Fruit fly (Drosophila melanogaster) whole organism, embryonic: ENCODE measurements around the gene CG42591.

Experiments
- Asciz ChIP-seq: fragments of 200-800 bp; sonication (Bioruptor generic); optimal IDR thresholded peaks from 2 replicates; lab custom pipeline; 2017; ENCODE audit warnings: missing biosample characterization, mild to moderate bottlenecking, missing genetic modification characterization, missing genetic modification reagents
- Bdp1 ChIP-seq: fragments of 200-800 bp; sonication (Bioruptor generic); optimal IDR thresholded peaks from 3 replicates; lab custom pipeline; 2016; ENCODE audit warnings: missing biosample characterization, missing genetic modification characterization
- CG10543 ChIP-seq: fragments of 200-800 bp; sonication (Bioruptor generic); optimal IDR thresholded peaks from 3 replicates; lab custom pipeline; 2017; ENCODE audit warnings: missing biosample characterization, mild to moderate bottlenecking, missing genetic modification characterization, moderate library complexity
- CG11456 ChIP-seq: fragments of 200-800 bp; sonication (Bioruptor generic); IDR thresholded peaks from 3 replicates; pipeline ENCODE4 v1.3.6; 2022; ENCODE audit warnings: missing biosample characterization, missing genetic modification characterization
- CG11695 ChIP-seq: fragments of 200-800 bp; sonication (Bioruptor generic); IDR thresholded peaks from 3 replicates; pipeline ENCODE4 v1.3.6; 2022; ENCODE audit warnings: missing biosample characterization, missing genetic modification characterization
- CG11723 ChIP-seq: fragments of 200-800 bp; sonication (Bioruptor generic); optimal IDR thresholded peaks from 2 replicates; lab custom pipeline; 2017; ENCODE audit warnings: missing biosample characterization, mild to moderate bottlenecking, missing genetic modification characterization
- CG13287 ChIP-seq: fragments of 200-800 bp; sonication (Bioruptor generic); IDR thresholded peaks from 2 replicates; pipeline ENCODE4 v1.3.6; 2022; ENCODE audit warnings: missing biosample characterization, missing genetic modification characterization; ENCODE audit not compliant: partially characterized antibody
- CG13296 ChIP-seq: fragments of 200-800 bp; sonication (Bioruptor generic); optimal IDR thresholded peaks from 3 replicates; lab custom pipeline; 2018; ENCODE audit warnings: missing biosample characterization, mild to moderate bottlenecking, missing genetic modification characterization
- CG13624 ChIP-seq: fragments of 200-800 bp; sonication (Bioruptor generic); optimal IDR thresholded peaks from 2 replicates; lab custom pipeline; 2016; ENCODE audit warnings: missing biosample characterization, missing genetic modification characterization
- CG15073 ChIP-seq: fragments of 200-800 bp; sonication (Bioruptor generic); optimal IDR thresholded peaks from 2 replicates; lab custom pipeline; 2016; ENCODE audit warnings: missing biosample characterization, missing genetic modification characterization
- CG17568 ChIP-seq: fragments of 200-800 bp; sonication (Bioruptor generic); optimal IDR thresholded peaks from 2 replicates; lab custom pipeline; 2018; ENCODE audit warnings: missing biosample characterization, mild to moderate bottlenecking, missing genetic modification characterization, moderate library complexity
- CG34224 ChIP-seq: fragments of 200-800 bp; sonication (Bioruptor generic); IDR thresholded peaks from 3 replicates; pipeline ENCODE4 v1.3.6; 2022; ENCODE audit warnings: missing biosample characterization, missing genetic modification characterization; ENCODE audit not compliant: partially characterized antibody
- CG4282 ChIP-seq: fragments of 200-800 bp; sonication (Bioruptor generic); optimal IDR thresholded peaks from 2 replicates; lab custom pipeline; 2016; ENCODE audit warnings: missing biosample characterization, missing genetic modification characterization
- CG6254 ChIP-seq: fragments of 200-800 bp; sonication (Bioruptor generic); optimal IDR thresholded peaks from 3 replicates; lab custom pipeline; 2017; ENCODE audit warnings: mild to moderate bottlenecking, missing biosample characterization, missing genetic modification reagents, missing genetic modification characterization
- CG6765 ChIP-seq: fragments of 200-800 bp; sonication (Bioruptor generic); optimal IDR thresholded peaks from 3 replicates; lab custom pipeline; 2017; ENCODE audit warnings: missing biosample characterization, mild to moderate bottlenecking, missing genetic modification characterization
- CG7987 ChIP-seq: fragments of 200-800 bp; sonication (Bioruptor generic); optimal IDR thresholded peaks from 2 replicates; lab custom pipeline; 2018; ENCODE audit warnings: missing biosample characterization, mild to moderate bottlenecking, missing genetic modification characterization, moderate library complexity
- CG8290 ChIP-seq, 3 experiments: fragments of 200-800 bp; sonication (Bioruptor generic); optimal IDR thresholded peaks; 2 replicates each; lab custom pipeline; 2016 to 2019; ENCODE audit warnings: missing biosample characterization in 3 of 3, missing genetic modification characterization in 3 of 3, mild to moderate bottlenecking in 2 of 3, moderate library complexity in 1 of 3
- CG8478 ChIP-seq: fragments of >200 bp; optimal IDR thresholded peaks from 2 replicates; lab custom pipeline; 2018
- CG8944 ChIP-seq: fragments of 200-800 bp; sonication (Bioruptor generic); optimal IDR thresholded peaks from 3 replicates; lab custom pipeline; 2016; ENCODE audit warnings: missing biosample characterization, missing genetic modification characterization
- D ChIP-seq, 2 experiments: fragments of 200-800 bp in 1 of 2; fragments of >200 bp in 1 of 2; sonication (Bioruptor generic) in 1 of 2; optimal IDR thresholded peaks; 2 replicates in 1 of 2; 3 replicates in 1 of 2; lab custom pipeline; 2017; ENCODE audit warnings: mild to moderate bottlenecking in 1 of 2, missing biosample characterization in 1 of 2, missing genetic modification characterization in 1 of 2, missing genetic modification reagents in 1 of 2
- Dad ChIP-seq: fragments of 200-800 bp; sonication (Bioruptor generic); optimal IDR thresholded peaks from 3 replicates; lab custom pipeline; 2016; ENCODE audit warnings: missing biosample characterization, missing genetic modification characterization
- Ets97D ChIP-seq: fragments of 200-800 bp; sonication (Bioruptor generic); optimal IDR thresholded peaks from 3 replicates; lab custom pipeline; 2016; ENCODE audit warnings: missing biosample characterization, missing genetic modification characterization
- H15 ChIP-seq: fragments of 200-800 bp; sonication (Bioruptor generic); IDR thresholded peaks from 3 replicates; pipeline ENCODE4 v1.3.6; 2022; ENCODE audit warnings: missing biosample characterization, missing genetic modification characterization
- HHEX ChIP-seq: fragments of 200-800 bp; sonication (Bioruptor generic); optimal IDR thresholded peaks from 3 replicates; lab custom pipeline; 2017; ENCODE audit warnings: missing biosample characterization, mild to moderate bottlenecking, missing genetic modification characterization, missing genetic modification reagents
- HmgD ChIP-seq: fragments of 200-800 bp; sonication (Bioruptor generic); optimal IDR thresholded peaks from 3 replicates; lab custom pipeline; 2016; ENCODE audit warnings: missing biosample characterization, missing genetic modification characterization
- HmgZ ChIP-seq: fragments of 200-800 bp; sonication (Bioruptor generic); optimal IDR thresholded peaks from 2 replicates; lab custom pipeline; 2018; ENCODE audit warnings: missing biosample characterization, mild to moderate bottlenecking, missing genetic modification characterization
- Mad ChIP-seq: fragments of 200-800 bp; sonication (Bioruptor generic); optimal IDR thresholded peaks from 2 replicates; lab custom pipeline; 2016; ENCODE audit warnings: missing biosample characterization, missing genetic modification characterization
- Oaz ChIP-seq: fragments of 200-800 bp; sonication (Bioruptor generic); IDR thresholded peaks from 2 replicates; pipeline ENCODE4 v1.3.6; 2022; ENCODE audit warnings: missing biosample characterization, missing genetic modification characterization
- Ptx1 ChIP-seq: fragments of 200-800 bp; sonication (Bioruptor generic); IDR thresholded peaks from 2 replicates; pipeline ENCODE4 v1.3.6; 2022; ENCODE audit warnings: missing biosample characterization, missing genetic modification characterization
- Trl ChIP-seq, 3 experiments: fragments of >200 bp in 2 of 3; fragments of 200-800 bp in 1 of 3; sonication (Bioruptor generic) in 1 of 3; optimal IDR thresholded peaks; 2 replicates in 1 of 3; 3 replicates in 2 of 3; lab custom pipeline; 2016 to 2017; ENCODE audit warnings: missing biosample characterization in 1 of 3, missing genetic modification characterization in 1 of 3
- YL-1 ChIP-seq: fragments of 200-800 bp; sonication (Bioruptor generic); optimal IDR thresholded peaks from 3 replicates; lab custom pipeline; 2017; ENCODE audit warnings: missing biosample characterization, mild to moderate bottlenecking, missing genetic modification characterization
- br ChIP-seq: fragments of >200 bp; optimal IDR thresholded peaks from 2 replicates; lab custom pipeline; 2017
- bsh ChIP-seq, 2 experiments: fragments of 200-800 bp; sonication (Bioruptor generic); optimal IDR thresholded peaks; 2 replicates each; lab custom pipeline; 2017 to 2018; ENCODE audit warnings: mild to moderate bottlenecking in 2 of 2, missing biosample characterization in 2 of 2, missing genetic modification characterization in 2 of 2, moderate library complexity in 1 of 2
- btn ChIP-seq: fragments of 200-800 bp; sonication (Bioruptor generic); optimal IDR thresholded peaks from 2 replicates; lab custom pipeline; 2016; ENCODE audit warnings: missing biosample characterization, missing genetic modification characterization
- caup ChIP-seq: fragments of 200-800 bp; sonication (Bioruptor generic); optimal IDR thresholded peaks from 3 replicates; lab custom pipeline; 2017; ENCODE audit warnings: missing biosample characterization, mild to moderate bottlenecking, missing genetic modification characterization, moderate library complexity; ENCODE audit not compliant: severe bottlenecking
- crp ChIP-seq, 2 experiments: fragments of 200-800 bp; sonication (Bioruptor generic); optimal IDR thresholded peaks; 2 replicates in 1 of 2; 3 replicates in 1 of 2; lab custom pipeline; 2017; ENCODE audit warnings: missing biosample characterization in 2 of 2, missing genetic modification characterization in 2 of 2, mild to moderate bottlenecking in 1 of 2, moderate library complexity in 1 of 2
- dmrt11E ChIP-seq: fragments of 200-800 bp; sonication (Bioruptor generic); optimal IDR thresholded peaks from 3 replicates; lab custom pipeline; 2018; ENCODE audit warnings: missing biosample characterization, mild to moderate bottlenecking, missing genetic modification characterization, moderate library complexity
- dpn ChIP-seq, 2 experiments: fragments of 200-800 bp; sonication (Bioruptor generic); optimal IDR thresholded peaks; 3 replicates each; lab custom pipeline; 2016; ENCODE audit warnings: missing biosample characterization in 2 of 2, missing genetic modification characterization in 2 of 2
- ems ChIP-seq: fragments of 200-800 bp; sonication (Bioruptor generic); optimal IDR thresholded peaks from 3 replicates; lab custom pipeline; 2016; ENCODE audit warnings: missing biosample characterization, missing genetic modification characterization
- gcm2 ChIP-seq: fragments of 200-800 bp; sonication (Bioruptor generic); optimal IDR thresholded peaks from 2 replicates; lab custom pipeline; 2016; ENCODE audit warnings: missing biosample characterization, missing genetic modification characterization
- kah ChIP-seq: fragments of 200-800 bp; sonication (Bioruptor generic); optimal IDR thresholded peaks from 2 replicates; lab custom pipeline; 2018; ENCODE audit warnings: missing biosample characterization, mild to moderate bottlenecking, missing genetic modification characterization
- kni ChIP-seq: fragments of 200-800 bp; sonication (Bioruptor generic); optimal IDR thresholded peaks from 3 replicates; lab custom pipeline; 2017; ENCODE audit warnings: mild to moderate bottlenecking, missing biosample characterization, missing genetic modification reagents, missing genetic modification characterization
- odd ChIP-seq: fragments of 200-800 bp; sonication (Bioruptor generic); optimal IDR thresholded peaks from 2 replicates; lab custom pipeline; 2017; ENCODE audit warnings: missing biosample characterization, mild to moderate bottlenecking, missing genetic modification characterization
- sna ChIP-seq: fragments of 200-800 bp; sonication (Bioruptor generic); IDR thresholded peaks from 2 replicates; pipeline ENCODE4 v1.3.6; 2022; ENCODE audit warnings: missing biosample characterization, missing genetic modification characterization; ENCODE audit not compliant: partially characterized antibody
- tap ChIP-seq: fragments of 200-800 bp; optimal IDR thresholded peaks from 3 replicates; lab custom pipeline; 2019; ENCODE audit warnings: missing biosample characterization, mild to moderate bottlenecking, missing genetic modification characterization, moderate library complexity
- tin ChIP-seq: fragments of 200-800 bp; sonication (Bioruptor generic); optimal IDR thresholded peaks from 3 replicates; lab custom pipeline; 2016; ENCODE audit warnings: missing biosample characterization, missing genetic modification characterization
- tll ChIP-seq, 2 experiments: fragments of 200-800 bp in 1 of 2; fragments of >200 bp in 1 of 2; sonication (Bioruptor generic) in 1 of 2; optimal IDR thresholded peaks; 2 replicates each; lab custom pipeline; 2017 to 2019; ENCODE audit warnings: missing biosample characterization in 2 of 2, missing genetic modification characterization in 2 of 2, mild to moderate bottlenecking in 1 of 2, moderate library complexity in 1 of 2
- zfh2 ChIP-seq: fragments of 200-800 bp; sonication (Bioruptor generic); optimal IDR thresholded peaks from 2 replicates; lab custom pipeline; 2016; ENCODE audit warnings: missing biosample characterization, missing genetic modification characterization

The CG42591 gene

dm6 chr3L:8091650-8092068 is 21.9 kb upstream of the CG42591 start, which contains the start of gene CG7565 (continued):
- TF ChIP-seq Oaz: no peak
- peak; percentile 62 for TF ChIP-seq CG13624 (GFP tag; lab: Kevin White, UChicago)
- peak; percentile 21 for TF ChIP-seq CG4282 (GFP tag; lab: Kevin White, UChicago)
- no peak for TF ChIP-seq Bdp1 (GFP tag; lab: Kevin White, UChicago)
- TF ChIP-seq CG11695 (GFP tag; lab: Robert Waterston, UW): 0 out of 3 replicates have a peak, but pooled peaks have one; percentile 13
- peak; percentile 69 for TF ChIP-seq zfh2
- peak; percentile 59; the same call in 2 of the 3 replicates for TF ChIP-seq CG11456 (GFP tag; lab: Robert Waterston, UW)
- TF ChIP-seq Mad (GFP tag; lab: Kevin White, UChicago): no peak
- peak; percentile 19 for TF ChIP-seq Asciz (GFP tag; lab: Kevin White, UChicago)
- TF ChIP-seq CG8290 (GFP tag; optimal IDR thresholded peaks at IDR 0.05; lab: Kevin White, UChicago): peak; percentile 36
- TF ChIP-seq CG8290 (tag; optimal IDR thresholded peaks at IDR 0.05; lab: Kevin White, UChicago): peak in 1 of 2 experiments; percentile 86
- TF ChIP-seq HmgD (GFP tag; lab: Kevin White, UChicago): peak; percentile 28
- peak in 1 of 2 experiments; percentile 20 for TF ChIP-seq bsh (GFP tag; optimal IDR thresholded peaks at IDR 0.05; lab: Kevin White, UChicago)
- peak; percentile 38 for TF ChIP-seq tin (GFP tag; lab: Kevin White, UChicago)
- no peak for TF ChIP-seq CG8944 (GFP tag; lab: Kevin White, UChicago)
- peak; percentile 49; the same call in 1 of the 3 replicates for TF ChIP-seq H15 (GFP tag; lab: Robert Waterston, UW)
- TF ChIP-seq btn (GFP tag; lab: Kevin White, UChicago): no peak
- TF ChIP-seq Dad (GFP tag; lab: Kevin White, UChicago): peak; percentile 26
- TF ChIP-seq Ets97D (GFP tag; lab: Kevin White, UChicago): peak; percentile 81
- TF ChIP-seq ems: no peak
- TF ChIP-seq D (optimal IDR thresholded peaks at IDR 0.05; lab: Kevin White, UChicago): no peak
- TF ChIP-seq D (GFP tag; optimal IDR thresholded peaks at IDR 0.05; lab: Kevin White, UChicago): no peak
- TF ChIP-seq kni (GFP tag; lab: Kevin White, UChicago): peak; percentile 42
- TF ChIP-seq tll (GFP tag; optimal IDR thresholded peaks at IDR 0.05; lab: Kevin White, UChicago): peak in 1 of 2 experiments; percentile 17
- TF ChIP-seq CG17568: peak; percentile 32
- peak; percentile 67 for TF ChIP-seq CG6765 (GFP tag; lab: Kevin White, UChicago)
- peak; percentile 3 for TF ChIP-seq tap (tag; lab: Kevin White, UChicago)
- no peak for TF ChIP-seq CG6254 (GFP tag; lab: Kevin White, UChicago)
- TF ChIP-seq odd (GFP tag; lab: Kevin White, UChicago): peak; percentile 52
- TF ChIP-seq CG34224 (GFP tag; lab: Robert Waterston, UW): peak; percentile 70; the same call in 2 of the 3 replicates
- peak; percentile 75 for TF ChIP-seq YL-1 (GFP tag; lab: Kevin White, UChicago)
- TF ChIP-seq CG8478 (lab: Kevin White, UChicago): no peak
- TF ChIP-seq HmgZ: peak; percentile 70
- TF ChIP-seq CG13287 (GFP tag; lab: Robert Waterston, UW): peak; percentile 69
- peak; percentile 63 for TF ChIP-seq CG7987 (GFP tag; lab: Kevin White, UChicago)
- no peak for TF ChIP-seq gcm2
- TF ChIP-seq CG15073 (GFP tag; lab: Kevin White, UChicago): no peak
- no peak for TF ChIP-seq br
- TF ChIP-seq sna (GFP tag; lab: Robert Waterston, UW): peak; percentile 71; the same call in 1 of the 2 replicates
- TF ChIP-seq Ptx1 (GFP tag; lab: Robert Waterston, UW): no peak
- TF ChIP-seq CG13296: peak; percentile 56
- TF ChIP-seq dmrt11E (tag; lab: Kevin White, UChicago): no peak
- TF ChIP-seq CG11723 (GFP tag; lab: Kevin White, UChicago): peak; percentile 5
- TF ChIP-seq HHEX (GFP tag; lab: Kevin White, UChicago): peak; percentile 4
- TF ChIP-seq kah (GFP tag; lab: Kevin White, UChicago): peak; percentile 9
- TF ChIP-seq dpn (GFP tag; optimal IDR thresholded peaks at IDR 0.05; lab: Kevin White, UChicago): peak; percentile 17 to 64
- TF ChIP-seq CG10543 (GFP tag; lab: Kevin White, UChicago): peak; percentile 32
- peak; percentile 67 to 71 for TF ChIP-seq Trl (optimal IDR thresholded peaks at IDR 0.05; lab: Kevin White, UChicago)
- peak; percentile 85 for TF ChIP-seq Trl (GFP tag; optimal IDR thresholded peaks at IDR 0.05; lab: Kevin White, UChicago)
- peak; percentile 12 to 86 for TF ChIP-seq crp (GFP tag; optimal IDR thresholded peaks at IDR 0.05; lab: Kevin White, UChicago)
- TF ChIP-seq caup (GFP tag; lab: Kevin White, UChicago): peak; percentile 82
